Fruit fly (Drosophila melanogaster) whole organism, embryonic: ENCODE results near the gene sima.

Experiments
- CG10274 ChIP-seq: fragments of 200-800 bp; sonication (Bioruptor generic); optimal IDR thresholded peaks from 3 replicates; lab custom pipeline; 2017; ENCODE audit warnings: missing biosample characterization, mild to moderate bottlenecking, missing genetic modification characterization
- CG11504 ChIP-seq: fragments of 200-800 bp; sonication (Bioruptor generic); optimal IDR thresholded peaks from 3 replicates; lab custom pipeline; 2019; ENCODE audit warnings: missing biosample characterization, mild to moderate bottlenecking, missing genetic modification characterization, moderate library complexity
- CG11695 ChIP-seq: fragments of 200-800 bp; sonication (Bioruptor generic); IDR thresholded peaks from 3 replicates; pipeline ENCODE4 v1.3.6; 2022; ENCODE audit warnings: missing biosample characterization, missing genetic modification characterization
- CG11723 ChIP-seq: fragments of 200-800 bp; sonication (Bioruptor generic); optimal IDR thresholded peaks from 2 replicates; lab custom pipeline; 2017; ENCODE audit warnings: missing biosample characterization, mild to moderate bottlenecking, missing genetic modification characterization
- CG12219 ChIP-seq: fragments of 200-800 bp; sonication (Bioruptor generic); optimal IDR thresholded peaks from 3 replicates; lab custom pipeline; 2018; ENCODE audit warnings: missing biosample characterization, mild to moderate bottlenecking, missing genetic modification characterization
- CG13624 ChIP-seq: fragments of 200-800 bp; sonication (Bioruptor generic); optimal IDR thresholded peaks from 2 replicates; lab custom pipeline; 2016; ENCODE audit warnings: missing biosample characterization, missing genetic modification characterization
- CG1529 ChIP-seq: fragments of 200-800 bp; sonication (Bioruptor generic); optimal IDR thresholded peaks from 3 replicates; lab custom pipeline; 2018; ENCODE audit warnings: missing biosample characterization, missing genetic modification characterization
- CG15696 ChIP-seq: fragments of 200-800 bp; sonication (Bioruptor generic); optimal IDR thresholded peaks from 2 replicates; lab custom pipeline; 2019; ENCODE audit warnings: missing biosample characterization, mild to moderate bottlenecking, missing genetic modification characterization, moderate library complexity
- CG1602 ChIP-seq: fragments of 200-800 bp; sonication (Bioruptor generic); optimal IDR thresholded peaks from 3 replicates; lab custom pipeline; 2016; ENCODE audit warnings: missing biosample characterization, missing genetic modification characterization
- CG17359 ChIP-seq: fragments of 200-800 bp; sonication (Bioruptor generic); optimal IDR thresholded peaks from 3 replicates; lab custom pipeline; 2018; ENCODE audit warnings: missing biosample characterization, mild to moderate bottlenecking, missing genetic modification characterization, moderate library complexity
- CG2875 ChIP-seq: fragments of 200-800 bp; sonication (Bioruptor generic); optimal IDR thresholded peaks from 2 replicates; lab custom pipeline; 2017; ENCODE audit warnings: missing biosample characterization, mild to moderate bottlenecking, missing genetic modification characterization, missing genetic modification reagents
- CG31224 ChIP-seq: fragments of 200-800 bp; sonication (Bioruptor generic); IDR thresholded peaks from 2 replicates; pipeline ENCODE4 v1.3.6; 2022; ENCODE audit warnings: missing biosample characterization, missing genetic modification characterization
- CG3163 ChIP-seq: fragments of 200-800 bp; sonication (Bioruptor generic); optimal IDR thresholded peaks from 3 replicates; lab custom pipeline; 2016; ENCODE audit warnings: missing biosample characterization, missing genetic modification characterization
- CG33213 ChIP-seq: fragments of 200-800 bp; sonication (Bioruptor generic); optimal IDR thresholded peaks from 3 replicates; lab custom pipeline; 2016; ENCODE audit warnings: missing biosample characterization, missing genetic modification characterization
- CG6791 ChIP-seq: fragments of 200-800 bp; sonication (Bioruptor generic); IDR thresholded peaks from 3 replicates; pipeline ENCODE4 v1.3.6; 2022; ENCODE audit warnings: missing biosample characterization, missing genetic modification characterization; ENCODE audit not compliant: partially characterized antibody
- CG7372 ChIP-seq: fragments of 200-800 bp; sonication (Bioruptor generic); IDR thresholded peaks from 2 replicates; pipeline ENCODE4 v1.3.6; 2022; ENCODE audit warnings: missing biosample characterization, missing genetic modification characterization
- Chrac-16 ChIP-seq: fragments of 200-800 bp; sonication (Bioruptor generic); optimal IDR thresholded peaks from 3 replicates; lab custom pipeline; 2016; ENCODE audit warnings: missing biosample characterization, missing genetic modification characterization
- Hey ChIP-seq: fragments of 200-800 bp; sonication (Bioruptor generic); optimal IDR thresholded peaks from 3 replicates; lab custom pipeline; 2018; ENCODE audit warnings: missing biosample characterization, mild to moderate bottlenecking, missing genetic modification characterization
- Jarid2 ChIP-seq: fragments of 200-800 bp; sonication (Bioruptor generic); optimal IDR thresholded peaks from 3 replicates; lab custom pipeline; 2017; ENCODE audit warnings: mild to moderate bottlenecking, missing biosample characterization, missing genetic modification reagents, missing genetic modification characterization
- Lpt ChIP-seq: fragments of >200 bp; optimal IDR thresholded peaks from 2 replicates; lab custom pipeline; 2018; ENCODE audit warnings: missing biosample characterization, missing genetic modification characterization
- MTF-1 ChIP-seq: fragments of 200-800 bp; sonication (Bioruptor generic); optimal IDR thresholded peaks from 2 replicates; lab custom pipeline; 2018; ENCODE audit warnings: missing biosample characterization, mild to moderate bottlenecking, missing genetic modification characterization, borderline replicate concordance
- Pdp1 ChIP-seq, 2 experiments: fragments of 200-800 bp; sonication (Bioruptor generic); optimal IDR thresholded peaks; 3 replicates each; lab custom pipeline; 2016; ENCODE audit warnings: missing biosample characterization in 2 of 2, missing genetic modification characterization in 2 of 2, mild to moderate bottlenecking in 1 of 2, moderate library complexity in 1 of 2
- Ravus ChIP-seq: fragments of 200-800 bp; sonication (Bioruptor generic); IDR thresholded peaks from 2 replicates; pipeline ENCODE4 v1.3.6; 2022; ENCODE audit warnings: missing biosample characterization, missing genetic modification characterization
- Rfx ChIP-seq: fragments of 200-800 bp; sonication (Bioruptor generic); IDR thresholded peaks from 2 replicates; pipeline ENCODE4 v1.3.6; 2022; ENCODE audit warnings: missing biosample characterization, missing genetic modification characterization
- Side ChIP-seq: fragments of 200-800 bp; sonication (Bioruptor generic); optimal IDR thresholded peaks from 2 replicates; lab custom pipeline; 2016; ENCODE audit warnings: missing biosample characterization, missing genetic modification characterization
- TFAM ChIP-seq: fragments of 200-800 bp; sonication (Bioruptor generic); optimal IDR thresholded peaks from 2 replicates; lab custom pipeline; 2017; ENCODE audit warnings: missing biosample characterization, missing genetic modification characterization, inconsistent platforms
- Trl ChIP-seq, 3 experiments: fragments of >200 bp in 2 of 3; fragments of 200-800 bp in 1 of 3; sonication (Bioruptor generic) in 1 of 3; optimal IDR thresholded peaks; 2 replicates in 1 of 3; 3 replicates in 2 of 3; lab custom pipeline; 2016 to 2017; ENCODE audit warnings: missing biosample characterization in 1 of 3, missing genetic modification characterization in 1 of 3
- abd-A ChIP-seq: fragments of 200-800 bp; sonication (Bioruptor generic); optimal IDR thresholded peaks from 3 replicates; lab custom pipeline; 2019; ENCODE audit warnings: missing biosample characterization, mild to moderate bottlenecking, missing genetic modification characterization, moderate library complexity
- cato ChIP-seq: fragments of 200-800 bp; sonication (Bioruptor generic); optimal IDR thresholded peaks from 2 replicates; lab custom pipeline; 2016; ENCODE audit warnings: missing biosample characterization, missing genetic modification characterization, borderline replicate concordance
- chm ChIP-seq: fragments of 200-800 bp; sonication (Bioruptor generic); IDR thresholded peaks from 2 replicates; pipeline ENCODE4 v1.3.6; 2022; ENCODE audit warnings: missing biosample characterization, missing genetic modification characterization
- cwo ChIP-seq: fragments of 200-800 bp; sonication (Bioruptor generic); optimal IDR thresholded peaks from 3 replicates; lab custom pipeline; 2017; ENCODE audit warnings: missing biosample characterization, missing genetic modification characterization, mild to moderate bottlenecking, moderate library complexity, missing genetic modification reagents
- dmrt11E ChIP-seq: fragments of 200-800 bp; sonication (Bioruptor generic); optimal IDR thresholded peaks from 3 replicates; lab custom pipeline; 2018; ENCODE audit warnings: missing biosample characterization, mild to moderate bottlenecking, missing genetic modification characterization, moderate library complexity
- dysf ChIP-seq: fragments of 200-800 bp; sonication (Bioruptor generic); IDR thresholded peaks from 3 replicates; pipeline ENCODE4 v1.3.6; 2022; ENCODE audit warnings: missing biosample characterization, missing genetic modification characterization
- emc ChIP-seq: fragments of 200-800 bp; sonication (Bioruptor generic); optimal IDR thresholded peaks from 2 replicates; lab custom pipeline; 2016; ENCODE audit warnings: missing biosample characterization, missing genetic modification characterization
- en ChIP-seq: fragments of 200-800 bp; sonication (Bioruptor generic); optimal IDR thresholded peaks from 2 replicates; lab custom pipeline; 2016; ENCODE audit warnings: missing biosample characterization, missing genetic modification characterization
- gem ChIP-seq: fragments of 200-800 bp; sonication (Bioruptor generic); optimal IDR thresholded peaks from 2 replicates; lab custom pipeline; 2019; ENCODE audit warnings: missing biosample characterization, mild to moderate bottlenecking, missing genetic modification characterization, moderate library complexity
- grau ChIP-seq: fragments of 200-800 bp; optimal IDR thresholded peaks from 3 replicates; lab custom pipeline; 2019; ENCODE audit warnings: missing biosample characterization, mild to moderate bottlenecking, missing genetic modification characterization, moderate library complexity
- klu ChIP-seq: fragments of 200-800 bp; sonication (Bioruptor generic); IDR thresholded peaks from 2 replicates; pipeline ENCODE4 v1.3.6; 2022; ENCODE audit warnings: missing biosample characterization, missing genetic modification characterization
- kni ChIP-seq: fragments of 200-800 bp; sonication (Bioruptor generic); optimal IDR thresholded peaks from 3 replicates; lab custom pipeline; 2017; ENCODE audit warnings: mild to moderate bottlenecking, missing biosample characterization, missing genetic modification reagents, missing genetic modification characterization
- pb ChIP-seq: fragments of 200-800 bp; sonication (Bioruptor generic); optimal IDR thresholded peaks from 3 replicates; lab custom pipeline; 2016; ENCODE audit warnings: missing biosample characterization, missing genetic modification characterization
- pnt ChIP-seq: fragments of 200-800 bp; sonication (Bioruptor generic); optimal IDR thresholded peaks from 3 replicates; lab custom pipeline; 2016; ENCODE audit warnings: missing biosample characterization, missing genetic modification characterization
- pzg ChIP-seq: fragments of 200-800 bp; sonication (Bioruptor generic); optimal IDR thresholded peaks from 3 replicates; lab custom pipeline; 2018; ENCODE audit warnings: missing biosample characterization, mild to moderate bottlenecking, missing genetic modification characterization, moderate library complexity
- scrt ChIP-seq: fragments of 200-800 bp; sonication (Bioruptor generic); optimal IDR thresholded peaks from 2 replicates; lab custom pipeline; 2018; ENCODE audit warnings: missing biosample characterization, mild to moderate bottlenecking, missing genetic modification characterization, moderate library complexity
- sna ChIP-seq: fragments of 200-800 bp; sonication (Bioruptor generic); IDR thresholded peaks from 2 replicates; pipeline ENCODE4 v1.3.6; 2022; ENCODE audit warnings: missing biosample characterization, missing genetic modification characterization; ENCODE audit not compliant: partially characterized antibody
- tap ChIP-seq: fragments of 200-800 bp; optimal IDR thresholded peaks from 3 replicates; lab custom pipeline; 2019; ENCODE audit warnings: missing biosample characterization, mild to moderate bottlenecking, missing genetic modification characterization, moderate library complexity
- trh ChIP-seq: fragments of 200-800 bp; sonication (Bioruptor generic); optimal IDR thresholded peaks from 2 replicates; lab custom pipeline; 2016; ENCODE audit warnings: missing biosample characterization, missing genetic modification characterization
- z ChIP-seq: fragments of 200-800 bp; sonication (Bioruptor generic); IDR thresholded peaks from 3 replicates; pipeline ENCODE4 v1.3.6; 2022; ENCODE audit warnings: missing biosample characterization, missing genetic modification characterization
- zen2 ChIP-seq: fragments of 200-800 bp; sonication (Bioruptor generic); IDR thresholded peaks from 3 replicates; pipeline ENCODE4 v1.3.6; 2022; ENCODE audit warnings: missing biosample characterization, missing genetic modification characterization; ENCODE audit not compliant: partially characterized antibody

The sima gene

DNA sequence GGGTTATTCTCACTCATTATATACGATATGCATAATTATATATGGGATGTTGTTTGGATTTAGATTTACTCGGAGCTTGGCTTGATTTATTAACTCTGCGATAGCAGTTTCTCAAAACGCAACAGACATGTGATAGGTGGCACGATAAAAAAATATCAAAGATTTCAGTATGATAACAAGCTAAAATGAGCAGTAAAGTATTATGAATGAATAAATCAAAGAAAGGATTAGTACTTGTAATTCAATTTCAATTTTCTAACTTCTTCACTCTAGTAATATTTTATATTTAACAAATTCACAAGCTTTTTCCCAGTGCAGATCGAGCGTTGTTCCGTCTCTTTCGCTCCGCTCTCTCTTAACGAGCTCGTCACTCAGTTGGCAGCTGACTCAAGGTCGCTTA, 26.0 kb downstream of the sima start:
- TF ChIP-seq Jarid2 (GFP tag; lab: Kevin White, UChicago): no peak
- no peak for TF ChIP-seq CG11723 (GFP tag; lab: Kevin White, UChicago)
- TF ChIP-seq klu: no peak
- TF ChIP-seq CG11695 (GFP tag; lab: Robert Waterston, UW): no peak
- TF ChIP-seq CG11504 (tag; lab: Kevin White, UChicago): peak; percentile 9
- no peak for TF ChIP-seq CG3163
- no peak for TF ChIP-seq pnt (GFP tag; lab: Kevin White, UChicago)
- TF ChIP-seq Lpt: no peak
- peak; percentile 4 for TF ChIP-seq gem (tag; lab: Kevin White, UChicago)
- no peak for TF ChIP-seq trh
- TF ChIP-seq CG12219 (GFP tag; lab: Kevin White, UChicago): no peak
- TF ChIP-seq, all 482 proteins: peak for 2

DNA sequence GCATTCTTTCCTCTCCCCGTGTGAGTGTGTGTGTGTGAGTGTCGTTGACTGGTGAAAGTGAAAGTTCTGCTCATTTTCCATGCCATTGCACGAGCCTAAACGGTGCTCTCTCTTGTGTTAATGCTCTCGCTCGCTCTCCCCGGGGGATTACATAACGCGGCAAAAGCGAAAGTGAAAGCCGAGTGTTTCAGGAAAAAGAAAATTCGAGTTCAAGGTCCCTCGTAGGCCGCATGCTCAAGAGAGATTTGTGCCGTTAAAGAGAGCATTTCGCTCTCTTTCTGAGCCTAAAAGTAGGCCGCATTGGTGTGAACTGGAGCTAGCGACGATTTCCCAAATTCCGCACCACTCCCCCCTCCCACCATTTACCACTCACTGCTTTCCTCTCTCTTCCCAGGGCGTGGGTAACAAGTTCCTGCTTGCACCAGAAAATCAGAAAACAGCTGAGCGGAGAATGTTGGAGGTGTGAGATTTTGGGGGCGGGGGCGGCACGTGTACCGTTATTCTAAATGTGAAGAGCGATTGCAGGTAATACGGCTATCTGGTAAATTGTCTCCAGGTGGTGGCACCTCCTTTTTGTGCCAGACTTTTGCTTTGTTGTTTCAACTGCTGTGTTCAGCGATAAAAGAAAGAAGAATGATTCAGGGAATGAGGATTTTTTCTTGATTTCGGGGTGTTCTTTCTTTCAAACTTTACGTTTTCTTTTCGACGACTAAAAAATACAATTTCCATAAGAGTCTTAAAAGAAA, 32.3 kb downstream of the sima start:
- TF ChIP-seq CG10274 (GFP tag; lab: Kevin White, UChicago): no peak
- TF ChIP-seq emc (GFP tag; lab: Kevin White, UChicago): no peak
- TF ChIP-seq CG33213 (GFP tag; lab: Kevin White, UChicago): no peak
- no peak for TF ChIP-seq chm (GFP tag; lab: Robert Waterston, UW)
- TF ChIP-seq Hey (tag; lab: Kevin White, UChicago): peak; percentile 75
- TF ChIP-seq scrt (GFP tag; lab: Kevin White, UChicago): peak; percentile 26
- TF ChIP-seq z (GFP tag; lab: Robert Waterston, UW): peak; percentile 90
- no peak for TF ChIP-seq sna (GFP tag; lab: Robert Waterston, UW)
- TF ChIP-seq CG7372 (GFP tag; lab: Robert Waterston, UW): no peak
- no peak for TF ChIP-seq en (GFP tag; lab: Kevin White, UChicago)
- TF ChIP-seq TFAM (GFP tag; lab: Kevin White, UChicago): no peak
- TF ChIP-seq MTF-1 (GFP tag; lab: Kevin White, UChicago): no peak
- no peak for TF ChIP-seq tap (tag; lab: Kevin White, UChicago)
- 0 out of 3 replicates have a peak, but pooled peaks have one; percentile 50 for TF ChIP-seq zen2
- peak in 1 of 2 experiments; percentile 90 for TF ChIP-seq Pdp1 (GFP tag; optimal IDR thresholded peaks at IDR 0.05; lab: Kevin White, UChicago)
- 0 out of 3 replicates have a peak, but pooled peaks have one; percentile 40 for TF ChIP-seq CG6791 (GFP tag; lab: Robert Waterston, UW)
- TF ChIP-seq cwo (GFP tag; lab: Kevin White, UChicago): peak; percentile 19
- no peak for TF ChIP-seq dysf (GFP tag; lab: Robert Waterston, UW)
- no peak for TF ChIP-seq dmrt11E
- TF ChIP-seq cato (GFP tag; lab: Kevin White, UChicago): no peak
- no peak for TF ChIP-seq CG1529 (GFP tag; lab: Kevin White, UChicago)
- no peak for TF ChIP-seq Chrac-16 (GFP tag; lab: Kevin White, UChicago)
- no peak for TF ChIP-seq grau
- no peak for TF ChIP-seq CG13624 (GFP tag; lab: Kevin White, UChicago)
- TF ChIP-seq Rfx: 0 out of 2 replicates have a peak, but pooled peaks have one; percentile 19
- no peak for TF ChIP-seq CG17359 (tag; lab: Kevin White, UChicago)
- TF ChIP-seq kni (GFP tag; lab: Kevin White, UChicago): no peak
- no peak for TF ChIP-seq CG2875 (GFP tag; lab: Kevin White, UChicago)
- TF ChIP-seq abd-A (tag; lab: Kevin White, UChicago): peak; percentile 8
- no peak for TF ChIP-seq CG15696 (tag; lab: Kevin White, UChicago)
- no peak for TF ChIP-seq Ravus (GFP tag; lab: Robert Waterston, UW)
- TF ChIP-seq Trl (optimal IDR thresholded peaks at IDR 0.05; lab: Kevin White, UChicago): peak; percentile 65 to 83
- no peak for TF ChIP-seq Trl (GFP tag; optimal IDR thresholded peaks at IDR 0.05; lab: Kevin White, UChicago)
- TF ChIP-seq pzg (GFP tag; lab: Kevin White, UChicago): no peak
- TF ChIP-seq CG1602 (GFP tag; lab: Kevin White, UChicago): no peak
- TF ChIP-seq Side (GFP tag; lab: Kevin White, UChicago): no peak
- TF ChIP-seq CG31224: no peak
- TF ChIP-seq pb: no peak
